Worm (Caenorhabditis elegans): ENCODE results near the gene fbxa-214.
A peak's percentile ranks its signal among the peaks of the same experiment; 100 is the strongest.
"Not testable (repeated sequence)": the region's sequence is repeated elsewhere in the genome, so short reads cannot be mapped to it uniquely, and the experiment has no call there.

Gene fbxa-214

DNA sequence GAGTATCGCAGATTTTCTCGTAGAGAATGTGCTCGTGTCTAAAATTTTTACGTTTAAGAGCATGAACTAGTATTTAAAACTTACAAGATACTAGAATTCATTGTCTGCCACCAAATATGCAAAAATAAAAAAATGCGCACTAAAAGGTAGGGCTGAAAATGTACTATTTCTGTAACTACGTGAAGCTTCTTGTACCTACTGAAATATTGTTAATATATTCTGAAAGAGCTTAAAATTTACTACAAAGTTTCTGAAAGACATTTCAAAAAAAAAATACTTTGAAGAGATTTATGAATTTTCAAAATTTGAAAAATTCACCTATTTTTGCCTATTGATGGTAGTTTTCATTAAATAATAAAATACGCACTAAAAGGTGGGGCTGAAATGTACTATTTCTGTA is at the start of gene fbxa-214:
fbxa-214 (minus strand) TSS at position 101 of the 400 bp plus-strand sequence.
- TF ChIP-seq elt-3 (tag; optimal IDR thresholded peaks at IDR 0.05); zip-8 (tag; optimal IDR thresholded peaks at IDR 0.05); tbx-8 (GFP tag; optimal IDR thresholded peaks at IDR 0.05): not testable (repeated sequence)

DNA sequence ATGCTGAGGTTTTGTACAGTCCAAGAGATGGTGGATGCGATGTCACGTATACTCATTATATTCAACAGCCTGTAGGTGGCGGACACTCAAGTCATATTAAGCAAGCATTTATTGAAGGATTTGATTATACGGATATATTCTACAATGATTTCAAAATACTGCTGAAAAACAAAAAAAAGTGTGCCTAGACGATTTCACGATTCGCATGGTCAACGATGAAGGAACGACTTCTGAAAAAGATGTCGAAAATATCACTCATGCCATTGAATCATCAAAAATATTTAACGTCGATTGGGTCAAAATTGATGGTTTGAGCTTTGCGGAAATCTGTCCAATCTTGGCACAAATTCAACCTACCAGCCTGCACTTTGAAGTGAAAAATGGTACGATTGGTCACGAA is 47.1 kb upstream of the fbxa-214 start:
- TF ChIP-seq hlh-1 (tag; optimal IDR thresholded peaks at IDR 0.05), result no peak
- TF ChIP-seq ceh-39 (tag; optimal IDR thresholded peaks at IDR 0.05), result no peak
- no peak for TF ChIP-seq bed-3 (GFP tag; optimal IDR thresholded peaks at IDR 0.05)
- TF ChIP-seq ceh-43 (GFP tag; optimal IDR thresholded peaks at IDR 0.05), result no peak
- no peak for TF ChIP-seq zip-8 (tag; optimal IDR thresholded peaks at IDR 0.05)
- no peak for TF ChIP-seq nhr-28 (tag; optimal IDR thresholded peaks at IDR 0.05)
- no peak for TF ChIP-seq ces-1 (GFP tag; optimal IDR thresholded peaks at IDR 0.05)
- TF ChIP-seq nhr-237 (tag; optimal IDR thresholded peaks at IDR 0.05), result no peak
- TF ChIP-seq drap-1 (GFP tag; optimal IDR thresholded peaks at IDR 0.05), result no peak
- no peak for TF ChIP-seq pha-4 (tag; optimal IDR thresholded peaks at IDR 0.05)
- TF ChIP-seq nhr-12 (tag; optimal IDR thresholded peaks at IDR 0.05), result no peak
- no peak for TF ChIP-seq cnd-1 (tag; optimal IDR thresholded peaks at IDR 0.05)
- TF ChIP-seq flh-1 (GFP tag; optimal IDR thresholded peaks at IDR 0.05), result no peak
- TF ChIP-seq snpc-4 (tag; optimal IDR thresholded peaks at IDR 0.05), result no peak
- no peak for TF ChIP-seq elt-1 (tag; optimal IDR thresholded peaks at IDR 0.05; ENCODE audit: borderline replicate concordance, insufficient read depth)

ce11 chrV:6112823-6113222 is 43.0 kb upstream of the fbxa-214 start, which contains the start of gene F17A9.5:
Gene F17A9.5, minus strand, starts transcription at chrV:6112997.
- TF ChIP-seq ceh-39 (tag; optimal IDR thresholded peaks at IDR 0.05) (no peak), hlh-1 (tag; optimal IDR thresholded peaks at IDR 0.05) (no peak), flh-1 (GFP tag; optimal IDR thresholded peaks at IDR 0.05) (no peak), elt-3 (tag; optimal IDR thresholded peaks at IDR 0.05) (no peak), ces-1 (GFP tag; optimal IDR thresholded peaks at IDR 0.05) (no peak), pha-4 (tag; optimal IDR thresholded peaks at IDR 0.05) (no peak), nhr-28 (tag; optimal IDR thresholded peaks at IDR 0.05) (no peak), elt-1 (tag; optimal IDR thresholded peaks at IDR 0.05; ENCODE audit: borderline replicate concordance, insufficient read depth) (no peak), nhr-237 (tag; optimal IDR thresholded peaks at IDR 0.05) (no peak), ceh-83 (GFP tag; optimal IDR thresholded peaks at IDR 0.05) (no peak), bed-3 (GFP tag; optimal IDR thresholded peaks at IDR 0.05) (no peak), nhr-12 (tag; optimal IDR thresholded peaks at IDR 0.05) (no peak), unc-120 (tag; optimal IDR thresholded peaks at IDR 0.05; ENCODE audit: poor library complexity, severe bottlenecking) (no peak), nhr-2 (tag; optimal IDR thresholded peaks at IDR 0.05) (no peak), sptf-1 (tag; optimal IDR thresholded peaks at IDR 0.05) (no peak), tbx-8 (GFP tag; optimal IDR thresholded peaks at IDR 0.05) (no peak), ceh-43 (GFP tag; optimal IDR thresholded peaks at IDR 0.05) (no peak)

DNA sequence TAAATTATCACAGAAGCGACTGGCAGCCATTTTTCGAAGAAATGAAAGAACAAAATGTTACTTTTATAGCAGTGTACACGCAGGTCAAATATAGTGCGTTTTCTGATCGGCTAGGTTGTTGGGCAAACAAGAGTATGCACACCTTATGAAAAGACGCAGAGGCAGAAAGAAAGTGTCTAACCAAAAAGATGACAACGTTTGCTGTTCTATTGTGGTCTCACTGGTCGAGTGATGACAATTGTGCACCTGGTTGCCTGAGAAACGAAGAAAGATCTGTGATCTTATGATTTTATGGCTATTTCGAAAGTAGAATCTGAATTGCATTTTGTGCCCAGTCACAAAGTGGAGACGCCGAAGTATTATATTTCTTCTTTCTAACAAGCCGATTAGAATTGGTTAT is 40.7 kb upstream of the fbxa-214 start, which contains the start of gene F17A9.4:
F17A9.4 (minus strand) TSS at position 97 of the 400 bp plus-strand sequence.
- no peak for TF ChIP-seq mab-5 (tag; optimal IDR thresholded peaks at IDR 0.05)
- TF ChIP-seq pha-4 (tag; optimal IDR thresholded peaks at IDR 0.05), result peak; percentile 9

DNA sequence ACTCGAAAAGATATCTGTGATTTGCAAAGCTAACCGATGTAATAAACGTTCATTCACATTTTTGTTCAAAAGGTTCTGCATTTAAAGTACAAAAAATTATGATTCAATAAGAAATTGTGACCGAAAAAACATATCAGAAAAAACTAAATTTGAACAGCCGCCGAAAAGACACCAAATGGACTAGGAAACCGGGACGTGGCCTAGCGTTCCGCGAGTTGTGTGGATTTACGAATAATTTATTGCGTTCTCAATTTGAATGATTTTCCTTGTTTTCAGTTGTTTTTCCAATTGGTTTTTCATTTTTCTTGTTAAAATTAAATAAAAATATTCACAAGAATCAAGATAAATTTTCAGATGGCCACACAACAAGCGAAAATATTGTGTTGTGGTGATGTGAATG is 37.6 kb upstream of the fbxa-214 start, which contains the start of gene cwf-19L1:
cwf-19L1 (plus strand) TSS at position 355 of the 400 bp plus-strand sequence.
- TF ChIP-seq tbx-8 (GFP tag; optimal IDR thresholded peaks at IDR 0.05) (no peak), ces-1 (GFP tag; optimal IDR thresholded peaks at IDR 0.05) (peak; percentile 29), cnd-1 (tag; optimal IDR thresholded peaks at IDR 0.05) (no peak), ceh-43 (GFP tag; optimal IDR thresholded peaks at IDR 0.05) (no peak), zip-8 (tag; optimal IDR thresholded peaks at IDR 0.05) (no peak), snpc-4 (tag; optimal IDR thresholded peaks at IDR 0.05) (no peak), mep-1 (tag; optimal IDR thresholded peaks at IDR 0.05) (no peak), sptf-1 (tag; optimal IDR thresholded peaks at IDR 0.05) (peak; percentile 30), lsy-2 (tag; optimal IDR thresholded peaks at IDR 0.05) (peak; percentile 37), nhr-237 (tag; optimal IDR thresholded peaks at IDR 0.05) (no peak), hlh-1 (tag; optimal IDR thresholded peaks at IDR 0.05) (no peak), mab-5 (tag; optimal IDR thresholded peaks at IDR 0.05) (no peak), nhr-76 (tag; optimal IDR thresholded peaks at IDR 0.05) (no peak), lin-32 (GFP tag; optimal IDR thresholded peaks at IDR 0.05) (no peak)

- no peak for TF ChIP-seq drap-1 (GFP tag; optimal IDR thresholded peaks at IDR 0.05)
- no peak for TF ChIP-seq lin-32 (GFP tag; optimal IDR thresholded peaks at IDR 0.05)
- TF ChIP-seq nhr-28 (tag; optimal IDR thresholded peaks at IDR 0.05), result no peak
- TF ChIP-seq ham-2 (GFP tag; optimal IDR thresholded peaks at IDR 0.05), result peak; percentile 77
- no peak for TF ChIP-seq unc-120 (tag; optimal IDR thresholded peaks at IDR 0.05; ENCODE audit: poor library complexity, severe bottlenecking)
- no peak for TF ChIP-seq ces-1 (GFP tag; optimal IDR thresholded peaks at IDR 0.05)
- no peak for TF ChIP-seq unc-62 (GFP tag; optimal IDR thresholded peaks at IDR 0.05)
- no peak for TF ChIP-seq lsy-2 (tag; optimal IDR thresholded peaks at IDR 0.05)
- TF ChIP-seq blmp-1 (tag; optimal IDR thresholded peaks at IDR 0.05), result peak; percentile 99
- no peak for TF ChIP-seq zip-8 (tag; optimal IDR thresholded peaks at IDR 0.05)
- no peak for TF ChIP-seq hlh-1 (tag; optimal IDR thresholded peaks at IDR 0.05)
- TF ChIP-seq nhr-12 (tag; optimal IDR thresholded peaks at IDR 0.05), result no peak
Observed at ce11 chrV:6105374-6105773, 35.5 kb upstream of the fbxa-214 start, which contains the start of gene atf-8. Gene atf-8, plus strand, starts transcription at chrV:6105607.
